Worm (Caenorhabditis elegans) whole organism, mixed stage, embryonic: Measurements from ENCODE around the gene unc-70.

Source experiments
- elt-3 ChIP-seq: fragments of 150-350 bp; optimal IDR thresholded peaks from 2 replicates; lab custom pipeline; 2014; ENCODE audit warnings: missing biosample characterization, missing genetic modification characterization
- lin-13 ChIP-seq: fragments of 150-350 bp; optimal IDR thresholded peaks from 2 replicates; lab custom pipeline; 2014; ENCODE audit warnings: missing biosample characterization, missing genetic modification characterization
- pha-4 ChIP-seq: fragments of 150-350 bp; optimal IDR thresholded peaks from 2 replicates; lab custom pipeline; 2018; ENCODE audit warnings: missing biosample characterization, missing genetic modification reagents, missing genetic modification characterization
- tbx-8 ChIP-seq: fragments of 200-800 bp; sonication (Bioruptor generic); optimal IDR thresholded peaks from 2 replicates; lab custom pipeline; 2018; ENCODE audit warnings: mild to moderate bottlenecking, missing genetic modification characterization, moderate library complexity, missing compliant biosample characterization
- unc-62 ChIP-seq: fragments of 150-350 bp; optimal IDR thresholded peaks from 2 replicates; lab custom pipeline; 2014; ENCODE audit warnings: missing biosample characterization, missing genetic modification reagents, missing genetic modification characterization

DNA sequence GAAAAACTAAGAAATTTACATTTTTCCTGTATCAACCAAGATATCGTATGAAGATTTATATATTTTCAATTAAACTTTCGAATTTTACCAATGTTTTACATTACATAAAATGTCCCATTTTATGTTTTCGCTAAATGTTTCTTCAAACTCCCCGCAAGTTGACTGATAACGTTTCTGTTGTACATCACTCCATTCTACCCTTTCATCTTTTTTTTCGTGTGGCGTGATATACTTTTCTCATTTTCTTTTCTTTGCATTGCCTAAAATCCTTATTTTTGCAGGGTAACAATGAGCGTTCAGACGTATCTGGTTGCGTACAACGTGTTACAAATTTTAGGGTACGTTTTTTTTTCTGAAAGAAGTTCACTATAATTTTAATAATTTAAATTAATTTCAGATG lies 42.1 kb upstream of the unc-70 start, which contains the start of gene hpo-8:
- TF ChIP-seq tbx-8 (GFP tag; lab: Kevin White, UChicago), result no peak
- no peak for TF ChIP-seq unc-62 (GFP tag; lab: Kevin White, UChicago)
- no peak for TF ChIP-seq elt-3 (tag; lab: Kevin White, UChicago)
- no peak for TF ChIP-seq lin-13 (tag; lab: Kevin White, UChicago)
- TF ChIP-seq pha-4 (tag; lab: Kevin White, UChicago), result no peak
